Fruit fly (Drosophila melanogaster) Kc167 (cell line): ENCODE results near the gene CG14411.

Experiments
- Myc ChIP-seq: fragments of >200 bp; optimal IDR thresholded peaks from 2 replicates; lab custom pipeline; 2017; ENCODE audit warnings: missing external identifiers
- Sin3A ChIP-seq: fragments of >200 bp; optimal IDR thresholded peaks from 2 replicates; lab custom pipeline; 2018; ENCODE audit warnings: missing external identifiers
- h ChIP-seq: fragments of >200 bp; optimal IDR thresholded peaks from 3 replicates; lab custom pipeline; 2018; ENCODE audit warnings: missing external identifiers
- insv ChIP-seq: fragments of >200 bp; optimal IDR thresholded peaks from 3 replicates; lab custom pipeline; 2018; ENCODE audit warnings: missing external identifiers
- psq ChIP-seq: fragments of >200 bp; optimal IDR thresholded peaks from 2 replicates; lab custom pipeline; 2017; ENCODE audit warnings: missing external identifiers
- ttk ChIP-seq: sonication (Bioruptor generic); optimal IDR thresholded peaks from 2 replicates; lab custom pipeline; 2017; ENCODE audit warnings: missing external identifiers

Gene CG14411

DNA sequence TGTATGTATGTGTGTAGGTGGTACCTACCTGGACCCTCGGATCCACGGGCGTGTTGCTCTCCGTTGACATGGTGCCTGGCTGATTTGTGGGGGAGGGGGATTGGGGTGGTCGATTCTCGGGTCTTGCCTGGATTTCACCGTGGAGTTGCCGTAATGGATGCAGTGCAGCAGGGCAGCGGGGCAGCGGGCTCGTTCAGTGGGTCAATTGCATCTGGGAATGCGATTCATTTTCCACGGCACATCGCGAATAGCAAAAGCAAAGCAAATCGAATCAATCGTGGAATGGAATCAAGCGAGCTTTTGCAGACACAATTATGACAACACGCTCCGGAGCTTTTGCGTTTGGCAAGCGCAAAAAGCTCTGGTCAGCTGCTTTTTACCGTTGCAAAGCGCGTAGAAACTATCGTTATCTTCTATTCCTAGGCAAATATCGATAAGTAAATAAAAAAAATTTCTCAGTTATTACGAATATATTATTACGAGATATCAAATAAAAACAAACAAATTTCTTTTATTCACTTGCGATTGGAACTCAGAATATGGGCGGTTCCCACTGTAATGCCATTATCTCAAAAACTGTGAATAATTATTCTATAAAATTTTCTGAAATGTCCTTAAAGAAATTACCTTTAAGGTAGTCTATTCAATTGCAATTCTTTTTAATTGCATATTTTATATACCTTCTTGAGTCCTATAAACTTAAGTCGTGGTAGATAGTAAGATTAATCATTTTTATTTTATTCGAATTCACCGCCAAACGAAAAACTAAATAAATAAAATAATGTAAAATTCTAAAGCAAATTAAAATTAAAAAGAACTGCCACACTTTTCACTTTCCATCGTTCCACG, 510 bp upstream of the CG14411 start, which contains the start of gene CG14408:
Gene CG14408, minus strand, starts transcription at position 321 of the 849 bp plus-strand sequence.
- TF ChIP-seq Myc (no peak), h (lab: Kevin White, UChicago) (no peak), insv (lab: Kevin White, UChicago) (no peak), Sin3A (lab: Kevin White, UChicago) (no peak), ttk (lab: Kevin White, UChicago) (no peak), psq (lab: Kevin White, UChicago) (no peak)

DNA sequence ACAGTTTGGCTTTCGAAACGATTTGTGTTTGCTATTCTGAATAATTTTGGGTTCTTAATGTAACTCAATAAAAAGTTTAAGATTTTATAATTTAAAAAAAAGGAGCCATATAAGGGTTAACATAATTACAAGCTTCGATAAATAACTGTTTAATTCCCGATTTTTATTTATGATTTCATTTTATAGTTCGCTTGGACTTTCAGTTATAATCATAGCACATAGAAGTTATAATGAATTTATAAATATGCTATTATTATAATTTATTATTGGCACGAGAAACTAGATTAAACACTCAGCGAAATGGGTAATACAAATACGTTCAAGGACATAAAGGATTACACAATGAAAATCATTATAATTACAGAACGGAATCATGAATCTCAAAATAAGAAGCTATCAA, 4.0 kb downstream of the CG14411 start, which contains the start of gene CG14410:
Gene CG14410, plus strand, starts transcription at position 301 of the 400 bp plus-strand sequence.
- TF ChIP-seq Myc (no peak), insv (lab: Kevin White, UChicago) (no peak), ttk (lab: Kevin White, UChicago) (no peak), h (lab: Kevin White, UChicago) (no peak), Sin3A (lab: Kevin White, UChicago) (no peak), psq (lab: Kevin White, UChicago) (no peak)

DNA sequence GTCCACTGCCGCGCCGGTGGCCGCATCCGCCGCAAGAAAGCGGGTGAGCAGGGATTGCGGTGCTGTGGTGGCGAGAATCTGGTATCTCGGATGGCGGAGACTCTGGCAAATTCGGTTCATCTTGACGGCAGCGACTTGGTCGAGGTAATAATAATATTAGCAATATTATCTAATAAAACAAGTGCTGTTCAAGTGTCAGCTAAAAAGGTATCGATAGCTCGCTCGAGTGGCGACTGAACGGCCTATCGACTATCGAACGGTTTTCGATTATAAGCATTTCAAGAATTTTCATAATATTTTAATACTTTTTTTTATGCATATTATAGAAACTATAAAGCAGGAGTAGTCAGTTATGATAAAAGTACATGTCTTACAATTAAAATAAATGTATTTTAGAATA, 5.5 kb downstream of the CG14411 start, which contains the start of gene Grx5:
Gene Grx5, minus strand, starts transcription at position 216 of the 400 bp plus-strand sequence.
- TF ChIP-seq psq (lab: Kevin White, UChicago) (no peak), Sin3A (lab: Kevin White, UChicago) (no peak), insv (lab: Kevin White, UChicago) (no peak), ttk (lab: Kevin White, UChicago) (no peak), Myc (no peak), h (lab: Kevin White, UChicago) (no peak)

DNA sequence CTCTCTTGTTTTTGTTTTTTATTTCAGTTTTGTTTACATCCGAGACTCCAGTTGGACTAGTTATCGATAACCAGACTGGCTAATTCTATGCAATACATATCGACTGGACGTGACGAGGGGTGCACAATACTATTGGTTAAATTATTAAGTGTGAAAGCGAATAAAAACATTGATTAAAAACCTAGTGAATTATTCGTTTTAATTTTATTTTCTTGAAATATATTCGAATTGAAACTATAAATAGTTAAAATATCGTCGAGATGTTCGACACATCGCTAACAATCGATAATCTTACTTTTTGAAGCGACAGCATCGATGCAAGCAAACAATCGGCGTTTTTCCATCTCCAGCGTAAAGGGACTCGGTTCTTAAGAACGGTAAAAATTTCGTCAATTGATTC, 6.6 kb downstream of the CG14411 start, which contains the start of the genes CG32590 and Flo2:
Gene CG32590, minus strand, starts transcription at position 60 of the 400 bp plus-strand sequence.
Gene Flo2, plus strand, starts transcription at position 330 of the 400 bp plus-strand sequence.
- TF ChIP-seq Sin3A (lab: Kevin White, UChicago) = no peak
- no peak for TF ChIP-seq ttk (lab: Kevin White, UChicago)
- no peak for TF ChIP-seq insv (lab: Kevin White, UChicago)
- TF ChIP-seq psq (lab: Kevin White, UChicago) = no peak
- no peak for TF ChIP-seq Myc

DNA sequence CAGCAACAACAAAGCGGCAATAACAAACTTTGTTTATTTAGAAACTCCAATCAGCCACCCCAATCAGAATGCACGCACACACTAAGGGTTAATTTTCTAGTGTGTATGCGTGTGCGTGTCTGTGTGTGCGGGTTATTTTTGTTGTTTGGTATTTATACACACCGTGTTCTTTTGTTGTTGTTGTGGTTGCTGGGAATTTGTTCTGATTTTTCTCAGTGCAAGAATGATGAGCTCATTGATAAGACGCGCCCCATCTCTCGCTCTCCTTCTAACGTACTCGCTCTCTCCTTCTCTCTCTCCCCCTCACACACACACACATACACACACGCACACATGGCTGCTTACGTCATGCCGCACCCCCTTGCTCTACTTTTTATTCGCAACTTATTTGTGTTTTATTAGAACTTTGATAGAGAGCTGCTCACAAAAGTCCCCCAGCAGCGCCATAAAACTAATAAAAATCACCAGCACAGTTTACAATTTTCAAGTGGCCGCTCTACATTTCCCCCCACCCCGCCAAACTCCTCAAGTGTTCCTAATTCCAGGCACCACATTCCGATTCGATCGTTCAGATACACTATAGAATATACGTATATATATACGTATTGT, 7.4 kb downstream of the CG14411 start:
- TF ChIP-seq Myc = no peak
- TF ChIP-seq psq (lab: Kevin White, UChicago) = no peak
- no peak for TF ChIP-seq insv (lab: Kevin White, UChicago)
- TF ChIP-seq h (lab: Kevin White, UChicago) = no peak
- no peak for TF ChIP-seq ttk (lab: Kevin White, UChicago)
- TF ChIP-seq Sin3A (lab: Kevin White, UChicago) = no peak

DNA sequence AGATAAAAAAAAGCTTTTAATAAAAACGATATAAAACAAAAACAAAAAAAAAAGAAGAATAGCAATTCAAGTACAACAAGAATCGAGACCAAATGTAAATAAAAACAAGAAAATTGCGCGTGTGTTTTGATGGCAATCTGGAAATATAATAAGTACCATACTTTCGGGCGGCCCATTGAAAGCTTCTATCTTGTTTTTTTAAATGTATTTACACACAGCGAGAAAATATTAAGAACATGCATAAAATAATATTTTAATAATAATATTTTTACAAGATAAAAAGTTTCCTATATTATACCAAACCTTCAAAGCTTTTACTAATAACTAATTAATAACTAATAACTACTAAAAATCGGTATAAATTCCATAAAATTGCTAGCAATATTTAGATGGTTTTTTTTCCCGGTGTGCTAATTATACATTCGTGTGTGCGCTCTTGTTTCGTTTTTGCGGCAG, 8.0 kb downstream of the CG14411 start:
- TF ChIP-seq insv (lab: Kevin White, UChicago) (no peak), ttk (lab: Kevin White, UChicago) (no peak), Sin3A (lab: Kevin White, UChicago) (no peak), h (lab: Kevin White, UChicago) (no peak), psq (lab: Kevin White, UChicago) (no peak), Myc (no peak)

DNA sequence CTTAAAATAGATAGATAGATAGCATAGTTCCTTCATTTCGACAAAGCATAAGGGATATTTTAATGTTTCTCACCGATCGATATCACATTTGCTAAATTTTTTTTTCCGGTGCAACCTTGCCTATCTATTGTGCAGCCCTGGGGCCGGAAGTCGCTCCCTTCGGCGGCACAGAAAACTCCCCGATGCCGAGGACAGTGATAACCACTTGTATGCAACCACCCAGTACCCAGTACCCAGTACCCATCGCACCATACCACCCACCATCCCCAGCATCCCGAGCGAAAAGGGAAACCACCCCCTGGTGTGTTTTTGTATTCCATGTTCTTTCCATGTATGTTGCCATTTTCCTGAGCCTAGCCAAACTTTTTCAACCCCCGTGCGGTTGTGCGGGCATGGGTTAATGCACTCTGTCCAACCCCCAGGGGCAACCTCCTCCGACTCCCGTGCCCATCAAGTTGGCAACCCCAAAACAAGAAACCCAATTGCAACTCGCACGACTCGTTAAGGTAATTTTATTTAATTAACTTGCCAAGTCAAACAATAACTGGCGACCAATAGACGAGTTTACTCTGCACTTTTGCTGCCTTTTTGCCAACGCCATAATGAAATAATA, 9.6 kb downstream of the CG14411 start:
- TF ChIP-seq h (lab: Kevin White, UChicago) (no peak), Myc (no peak), Sin3A (lab: Kevin White, UChicago) (no peak), psq (lab: Kevin White, UChicago) (no peak), insv (lab: Kevin White, UChicago) (no peak), ttk (lab: Kevin White, UChicago) (no peak)

DNA sequence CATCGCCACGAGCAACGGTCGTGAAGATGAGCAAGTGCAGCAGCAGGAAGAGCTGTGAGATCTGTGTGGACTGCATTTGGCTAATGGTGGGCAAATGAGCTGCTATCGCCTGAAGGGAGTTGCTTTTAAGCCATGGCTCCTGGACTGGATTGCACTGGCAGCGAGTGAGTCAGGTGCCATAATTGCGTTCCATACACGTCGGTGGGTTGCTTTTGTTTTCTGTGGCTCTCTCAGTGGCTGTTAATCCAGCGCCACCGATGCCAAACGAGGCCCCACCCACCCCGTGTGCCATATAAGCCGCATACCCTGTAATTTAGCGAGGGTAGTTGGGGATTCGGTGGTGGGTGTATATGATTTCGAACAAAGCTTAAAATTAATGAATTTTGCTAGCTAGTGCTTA, 12.2 kb downstream of the CG14411 start, which contains the start of gene CG12539:
Gene CG12539, minus strand, starts transcription at position 101 of the 400 bp plus-strand sequence.
- TF ChIP-seq Myc (no peak), insv (lab: Kevin White, UChicago) (no peak), ttk (lab: Kevin White, UChicago) (no peak), Sin3A (lab: Kevin White, UChicago) (no peak), psq (lab: Kevin White, UChicago) (no peak), h (lab: Kevin White, UChicago) (no peak)

DNA sequence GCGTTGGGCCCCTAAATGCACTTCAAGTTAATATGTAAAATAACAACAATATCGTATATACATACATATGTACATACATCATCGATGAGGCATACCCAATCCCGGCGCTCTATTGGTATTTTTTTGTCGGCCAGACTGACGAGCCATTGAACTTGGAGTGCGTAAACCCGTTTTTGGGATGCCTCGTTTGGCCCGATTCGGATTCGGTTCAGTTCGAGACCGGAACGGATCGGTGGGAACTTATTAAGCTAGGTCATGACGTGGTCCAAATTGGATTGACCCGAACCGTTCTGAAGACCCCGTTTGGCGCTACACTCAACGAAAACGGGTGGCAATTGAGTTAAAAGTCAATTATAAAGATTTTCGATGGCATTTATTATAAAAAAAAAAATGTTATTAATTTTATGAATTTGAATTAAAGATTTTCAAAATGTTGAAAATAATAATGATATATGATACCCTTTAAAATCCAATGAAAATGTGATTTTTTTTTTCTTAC, 13.7 kb downstream of the CG14411 start:
- TF ChIP-seq Sin3A (lab: Kevin White, UChicago) (no peak), insv (lab: Kevin White, UChicago) (no peak), ttk (lab: Kevin White, UChicago) (no peak), h (lab: Kevin White, UChicago) (no peak), Myc (no peak), psq (lab: Kevin White, UChicago) (no peak)

DNA sequence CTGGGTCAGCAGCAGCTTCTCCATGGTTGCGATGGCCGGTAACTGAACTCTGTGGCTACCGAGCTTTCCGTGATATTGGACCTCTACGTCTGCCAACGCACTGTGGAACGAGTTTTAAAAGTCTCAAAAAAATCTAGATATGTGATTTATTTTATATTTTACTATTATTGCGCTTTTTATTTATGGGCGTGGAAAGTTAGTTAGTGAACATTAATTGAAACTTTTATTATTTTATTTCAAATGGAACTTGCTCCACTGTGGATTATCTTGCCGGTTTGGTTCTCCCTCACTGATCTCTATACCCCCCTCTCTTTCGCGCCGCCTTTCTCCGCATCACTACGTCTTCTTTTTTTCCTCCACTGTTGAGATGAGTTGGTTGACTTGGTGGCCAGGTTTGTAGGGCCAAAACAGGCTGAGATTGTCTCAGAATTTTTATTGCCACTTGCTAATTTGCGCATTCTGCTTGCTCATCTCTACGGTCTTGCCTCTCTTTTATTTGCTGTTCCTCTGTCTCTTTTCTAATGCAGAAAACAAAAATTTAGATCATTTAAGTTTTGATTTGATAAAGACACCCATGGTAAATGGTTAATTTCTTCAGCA, 16.4 kb downstream of the CG14411 start, which contains the start of gene CG9522:
Gene CG9522, minus strand, starts transcription at position 54 of the 600 bp plus-strand sequence.
- TF ChIP-seq psq (lab: Kevin White, UChicago) (no peak), Myc (no peak), Sin3A (lab: Kevin White, UChicago) (no peak), h (lab: Kevin White, UChicago) (no peak), ttk (lab: Kevin White, UChicago) (no peak), insv (lab: Kevin White, UChicago) (no peak)
